Worm (Caenorhabditis elegans): ENCODE measurements around the gene sra-29.

DNA sequence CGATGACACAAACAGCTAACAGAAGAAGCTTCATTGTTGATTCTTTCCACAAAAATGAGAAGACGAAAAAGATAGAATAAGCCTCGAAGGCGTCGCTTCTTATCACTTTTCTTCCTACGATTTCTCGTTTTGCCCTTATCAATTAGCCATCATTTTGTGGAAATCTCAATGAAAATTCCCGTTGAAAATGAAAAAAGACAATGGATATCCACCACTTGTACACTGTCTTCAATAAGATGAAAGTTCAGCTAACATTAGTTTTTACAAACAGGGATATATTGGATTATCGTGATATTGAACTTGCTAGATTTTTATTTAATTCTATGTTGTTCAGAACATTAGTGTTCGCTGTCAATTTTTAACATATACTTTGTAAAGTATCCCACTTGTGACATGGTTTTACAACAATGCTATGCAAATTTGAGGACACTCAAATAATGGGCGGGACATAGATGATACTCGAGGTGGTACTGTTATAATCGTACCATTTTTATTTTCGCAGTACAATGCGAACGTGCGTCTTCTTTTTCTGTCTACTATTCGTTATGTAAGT, 8.8 kb downstream of the sra-29 start, which contains the start of the genes F18C5.5 and F18C5.9:
- TF ChIP-seq mec-3 (tag; optimal IDR thresholded peaks at IDR 0.05; ENCODE audit: borderline replicate concordance) (no peak), tbx-2 (tag; optimal IDR thresholded peaks at IDR 0.05) (no peak), ceh-2 (tag; optimal IDR thresholded peaks at IDR 0.05) (no peak), zip-5 (tag; optimal IDR thresholded peaks at IDR 0.05) (no peak), pha-2 (tag; optimal IDR thresholded peaks at IDR 0.05) (no peak)

All from whole organism, late embryonic.